Fruit fly (Drosophila melanogaster) whole organism, embryonic: Measurements from ENCODE around the gene CG17571.

Source experiments
- CG10959 ChIP-seq: fragments of 200-800 bp; sonication (Bioruptor generic); IDR thresholded peaks from 2 replicates; pipeline ENCODE4 v1.3.6; 2022; ENCODE audit warnings: missing biosample characterization, missing genetic modification characterization
- CG11247 ChIP-seq: fragments of 200-800 bp; sonication (Bioruptor generic); IDR thresholded peaks from 2 replicates; pipeline ENCODE4 v1.3.6; 2022; ENCODE audit warnings: missing biosample characterization, missing genetic modification characterization
- CG12659 ChIP-seq: fragments of 200-800 bp; sonication (Bioruptor generic); optimal IDR thresholded peaks from 3 replicates; lab custom pipeline; 2017; ENCODE audit warnings: mild to moderate bottlenecking, missing biosample characterization, missing genetic modification reagents, missing genetic modification characterization
- CG15011 ChIP-seq: fragments of 200-800 bp; sonication (Bioruptor generic); optimal IDR thresholded peaks from 3 replicates; lab custom pipeline; 2018; ENCODE audit warnings: missing biosample characterization, mild to moderate bottlenecking, missing genetic modification characterization
- CG17829 ChIP-seq: fragments of 200-800 bp; optimal IDR thresholded peaks from 2 replicates; lab custom pipeline; 2019; ENCODE audit warnings: missing biosample characterization, mild to moderate bottlenecking, missing genetic modification characterization, moderate library complexity
- CG17912 ChIP-seq: fragments of 200-800 bp; sonication (Bioruptor generic); optimal IDR thresholded peaks from 2 replicates; lab custom pipeline; 2018; ENCODE audit warnings: missing biosample characterization, mild to moderate bottlenecking, missing genetic modification characterization
- CG2116 ChIP-seq: fragments of 200-800 bp; sonication (Bioruptor generic); optimal IDR thresholded peaks from 3 replicates; lab custom pipeline; 2018; ENCODE audit warnings: missing biosample characterization, mild to moderate bottlenecking, missing genetic modification characterization
- CG4854 ChIP-seq: fragments of 200-800 bp; sonication (Bioruptor generic); optimal IDR thresholded peaks from 2 replicates; lab custom pipeline; 2016; ENCODE audit warnings: missing biosample characterization, missing genetic modification characterization, inconsistent platforms
- CG6683 ChIP-seq: fragments of 200-800 bp; sonication (Bioruptor generic); optimal IDR thresholded peaks from 2 replicates; lab custom pipeline; 2017; ENCODE audit warnings: missing biosample characterization, mild to moderate bottlenecking, missing genetic modification characterization, missing genetic modification reagents
- CG7556 ChIP-seq: fragments of 200-800 bp; sonication (Bioruptor generic); optimal IDR thresholded peaks from 2 replicates; lab custom pipeline; 2017; ENCODE audit warnings: missing biosample characterization, mild to moderate bottlenecking, missing genetic modification characterization
- CG8388 ChIP-seq: fragments of 200-800 bp; sonication (Bioruptor generic); optimal IDR thresholded peaks from 2 replicates; lab custom pipeline; 2019; ENCODE audit warnings: missing biosample characterization, mild to moderate bottlenecking, missing genetic modification characterization, moderate library complexity
- CG8478 ChIP-seq: fragments of >200 bp; optimal IDR thresholded peaks from 2 replicates; lab custom pipeline; 2018
- CG9437 ChIP-seq: fragments of 200-800 bp; sonication (Bioruptor generic); optimal IDR thresholded peaks from 2 replicates; lab custom pipeline; 2018; ENCODE audit warnings: missing biosample characterization, mild to moderate bottlenecking, missing genetic modification characterization
- CG9876 ChIP-seq: fragments of 200-800 bp; sonication (Bioruptor generic); optimal IDR thresholded peaks from 2 replicates; lab custom pipeline; 2016; ENCODE audit warnings: missing biosample characterization, missing genetic modification characterization
- Chrac-16 ChIP-seq: fragments of 200-800 bp; sonication (Bioruptor generic); optimal IDR thresholded peaks from 3 replicates; lab custom pipeline; 2016; ENCODE audit warnings: missing biosample characterization, missing genetic modification characterization
- Dek ChIP-seq: fragments of 200-800 bp; sonication (Bioruptor generic); optimal IDR thresholded peaks from 3 replicates; lab custom pipeline; 2019; ENCODE audit warnings: missing biosample characterization, mild to moderate bottlenecking, missing genetic modification characterization, moderate library complexity
- Dip2 ChIP-seq: fragments of 200-800 bp; sonication (Bioruptor generic); IDR thresholded peaks from 2 replicates; pipeline ENCODE4 v1.3.6; 2022; ENCODE audit warnings: missing biosample characterization, missing genetic modification characterization
- E2f1 ChIP-seq: fragments of 200-800 bp; sonication (Bioruptor generic); IDR thresholded peaks from 2 replicates; pipeline ENCODE4 v1.3.6; 2022; ENCODE audit warnings: missing biosample characterization, missing genetic modification characterization
- Eip74EF ChIP-seq, 2 experiments: fragments of 200-800 bp in 1 of 2; fragments of >200 bp in 1 of 2; sonication (Bioruptor generic) in 1 of 2; optimal IDR thresholded peaks; 2 replicates each; lab custom pipeline; 2017 to 2019; ENCODE audit warnings: missing biosample characterization in 2 of 2, missing genetic modification characterization in 2 of 2, mild to moderate bottlenecking in 1 of 2, moderate library complexity in 1 of 2
- Gsc ChIP-seq: fragments of 200-800 bp; sonication (Bioruptor generic); IDR thresholded peaks from 2 replicates; pipeline ENCODE4 v1.3.6; 2022; ENCODE audit warnings: missing biosample characterization, missing genetic modification characterization
- HLH54F ChIP-seq: fragments of 200-800 bp; sonication (Bioruptor generic); optimal IDR thresholded peaks from 3 replicates; lab custom pipeline; 2016; ENCODE audit warnings: missing biosample characterization, missing genetic modification characterization
- Hey ChIP-seq: fragments of 200-800 bp; sonication (Bioruptor generic); optimal IDR thresholded peaks from 3 replicates; lab custom pipeline; 2018; ENCODE audit warnings: missing biosample characterization, mild to moderate bottlenecking, missing genetic modification characterization
- Hr3 ChIP-seq: fragments of 200-800 bp; sonication (Bioruptor generic); optimal IDR thresholded peaks from 3 replicates; lab custom pipeline; 2016; ENCODE audit warnings: missing biosample characterization, missing genetic modification characterization
- NK7.1 ChIP-seq: fragments of 200-800 bp; sonication (Bioruptor generic); optimal IDR thresholded peaks from 3 replicates; lab custom pipeline; 2016; ENCODE audit warnings: missing biosample characterization, missing genetic modification characterization
- Ptx1 ChIP-seq: fragments of 200-800 bp; sonication (Bioruptor generic); IDR thresholded peaks from 2 replicates; pipeline ENCODE4 v1.3.6; 2022; ENCODE audit warnings: missing biosample characterization, missing genetic modification characterization
- Ravus ChIP-seq: fragments of 200-800 bp; sonication (Bioruptor generic); IDR thresholded peaks from 2 replicates; pipeline ENCODE4 v1.3.6; 2022; ENCODE audit warnings: missing biosample characterization, missing genetic modification characterization
- Scr ChIP-seq: fragments of 200-800 bp; sonication (Bioruptor generic); IDR thresholded peaks from 2 replicates; pipeline ENCODE4 v1.3.6; 2022; ENCODE audit warnings: missing biosample characterization, missing genetic modification characterization; ENCODE audit not compliant: partially characterized antibody
- Xrp1 ChIP-seq: fragments of 200-800 bp; sonication (Bioruptor generic); IDR thresholded peaks from 2 replicates; pipeline ENCODE4 v1.3.6; 2022; ENCODE audit warnings: missing biosample characterization, missing genetic modification characterization
- ase ChIP-seq: fragments of 200-800 bp; sonication (Bioruptor generic); IDR thresholded peaks from 3 replicates; pipeline ENCODE4 v1.3.6; 2022; ENCODE audit warnings: missing biosample characterization, missing genetic modification characterization
- az2 ChIP-seq: fragments of 200-800 bp; sonication (Bioruptor generic); optimal IDR thresholded peaks from 3 replicates; lab custom pipeline; 2016; ENCODE audit warnings: missing biosample characterization, missing genetic modification characterization
- bowl ChIP-seq: fragments of 200-800 bp; sonication (Bioruptor generic); IDR thresholded peaks from 2 replicates; pipeline ENCODE4 v1.3.6; 2022; ENCODE audit warnings: missing biosample characterization, missing genetic modification characterization
- chif ChIP-seq, 2 experiments: fragments of 200-800 bp; sonication (Bioruptor generic); optimal IDR thresholded peaks; 3 replicates each; lab custom pipeline; 2016; ENCODE audit warnings: missing biosample characterization in 2 of 2, missing genetic modification characterization in 2 of 2
- cwo ChIP-seq: fragments of 200-800 bp; sonication (Bioruptor generic); optimal IDR thresholded peaks from 3 replicates; lab custom pipeline; 2017; ENCODE audit warnings: missing biosample characterization, missing genetic modification characterization, mild to moderate bottlenecking, moderate library complexity, missing genetic modification reagents
- dimm ChIP-seq: fragments of 200-800 bp; sonication (Bioruptor generic); IDR thresholded peaks from 2 replicates; pipeline ENCODE4 v1.3.6; 2022; ENCODE audit warnings: missing biosample characterization, missing genetic modification characterization
- dpn ChIP-seq, 2 experiments: fragments of 200-800 bp; sonication (Bioruptor generic); optimal IDR thresholded peaks; 3 replicates each; lab custom pipeline; 2016; ENCODE audit warnings: missing biosample characterization in 2 of 2, missing genetic modification characterization in 2 of 2
- gt ChIP-seq: fragments of 200-800 bp; sonication (Bioruptor generic); IDR thresholded peaks from 2 replicates; pipeline ENCODE4 v1.3.6; 2022; ENCODE audit warnings: missing biosample characterization, missing genetic modification characterization
- ham ChIP-seq: fragments of 200-800 bp; sonication (Bioruptor generic); IDR thresholded peaks from 2 replicates; pipeline ENCODE4 v1.3.6; 2022; ENCODE audit warnings: missing biosample characterization, missing genetic modification characterization
- jigr1 ChIP-seq: fragments of 200-800 bp; sonication (Bioruptor generic); IDR thresholded peaks from 3 replicates; pipeline ENCODE4 v1.3.6; 2022; ENCODE audit warnings: missing biosample characterization, missing genetic modification characterization
- jing ChIP-seq: fragments of 200-800 bp; sonication (Bioruptor generic); optimal IDR thresholded peaks from 2 replicates; lab custom pipeline; 2018; ENCODE audit warnings: missing biosample characterization, mild to moderate bottlenecking, missing genetic modification characterization
- kah ChIP-seq: fragments of 200-800 bp; sonication (Bioruptor generic); optimal IDR thresholded peaks from 2 replicates; lab custom pipeline; 2018; ENCODE audit warnings: missing biosample characterization, mild to moderate bottlenecking, missing genetic modification characterization
- lov ChIP-seq, 2 experiments: fragments of 200-800 bp in 1 of 2; fragments of >200 bp in 1 of 2; sonication (Bioruptor generic) in 1 of 2; IDR thresholded peaks in 1 of 2; optimal IDR thresholded peaks in 1 of 2; 2 replicates in 1 of 2; 3 replicates in 1 of 2; pipeline versions ENCODE4 v1.3.6 to Lab custom; 2017 to 2022; ENCODE audit warnings: missing biosample characterization in 1 of 2, missing genetic modification characterization in 1 of 2
- mam ChIP-seq: fragments of 200-800 bp; sonication (Bioruptor generic); optimal IDR thresholded peaks from 3 replicates; lab custom pipeline; 2016; ENCODE audit warnings: missing biosample characterization, missing genetic modification characterization
- nom ChIP-seq: fragments of 200-800 bp; sonication (Bioruptor generic); optimal IDR thresholded peaks from 2 replicates; lab custom pipeline; 2017; ENCODE audit warnings: missing biosample characterization, missing genetic modification characterization, mild to moderate bottlenecking, moderate library complexity, missing genetic modification reagents
- org-1 ChIP-seq: fragments of 200-800 bp; sonication (Bioruptor generic); optimal IDR thresholded peaks from 2 replicates; lab custom pipeline; 2017; ENCODE audit warnings: missing biosample characterization, missing genetic modification characterization
- pita ChIP-seq: fragments of 200-800 bp; sonication (Bioruptor generic); optimal IDR thresholded peaks from 2 replicates; lab custom pipeline; 2017; ENCODE audit warnings: missing biosample characterization, mild to moderate bottlenecking, missing genetic modification characterization
- seq ChIP-seq: fragments of 200-800 bp; sonication (Bioruptor generic); IDR thresholded peaks from 2 replicates; pipeline ENCODE4 v1.3.6; 2022; ENCODE audit warnings: missing biosample characterization, missing genetic modification characterization
- ssp ChIP-seq: fragments of 200-800 bp; sonication (Bioruptor generic); IDR thresholded peaks from 2 replicates; pipeline ENCODE4 v1.3.6; 2022; ENCODE audit warnings: missing biosample characterization, missing genetic modification characterization
- tna ChIP-seq: fragments of 200-800 bp; sonication (Bioruptor generic); IDR thresholded peaks from 2 replicates; pipeline ENCODE4 v1.3.6; 2022; ENCODE audit warnings: missing biosample characterization, missing genetic modification characterization; ENCODE audit not compliant: partially characterized antibody
- trh ChIP-seq: fragments of 200-800 bp; sonication (Bioruptor generic); optimal IDR thresholded peaks from 2 replicates; lab custom pipeline; 2016; ENCODE audit warnings: missing biosample characterization, missing genetic modification characterization
- twi ChIP-seq: fragments of 200-800 bp; optimal IDR thresholded peaks from 2 replicates; lab custom pipeline; 2019; ENCODE audit warnings: missing biosample characterization, mild to moderate bottlenecking, missing genetic modification characterization, moderate library complexity
- vvl ChIP-seq: fragments of 200-800 bp; sonication (Bioruptor generic); IDR thresholded peaks from 2 replicates; pipeline ENCODE4 v1.3.6; 2022; ENCODE audit warnings: missing biosample characterization, missing genetic modification characterization

CG17571 gene

DNA sequence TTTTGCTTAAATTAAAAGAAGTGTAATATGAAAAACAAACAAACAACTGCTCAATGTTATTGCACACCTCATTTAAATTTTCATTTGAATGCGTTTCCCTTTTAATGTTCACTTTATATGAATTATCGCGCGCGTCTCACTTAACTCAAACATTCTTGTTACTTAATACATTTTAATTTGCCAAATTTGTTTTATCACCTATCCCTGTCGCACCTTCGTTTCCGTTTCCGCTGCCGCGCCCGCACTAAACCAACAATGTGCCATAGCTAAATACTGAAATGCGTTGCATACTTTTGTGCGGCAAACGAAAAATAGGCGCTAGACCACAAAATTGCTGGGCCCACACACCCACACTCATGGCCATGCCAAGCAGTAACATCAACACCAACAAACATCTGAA is 30.2 kb upstream of the CG17571 start (continued):
- TF ChIP-seq HLH54F (peak; percentile 15), Ravus (no peak), jigr1 (GFP tag; lab: Robert Waterston, UW) (no peak), CG4854 (no peak), cwo (GFP tag; lab: Kevin White, UChicago) (no peak), vvl (GFP tag; lab: Robert Waterston, UW) (no peak), lov (optimal IDR thresholded peaks at IDR 0.05; lab: Kevin White, UChicago) (no peak), lov (GFP tag; IDR thresholded peaks at IDR 0.05; lab: Robert Waterston, UW) (peak; percentile 90; the same call in 2 of the 3 replicates), nom (peak; percentile 41), CG9876 (GFP tag; lab: Kevin White, UChicago) (peak; percentile 14), ase (peak; percentile 9; the same call in 1 of the 3 replicates), CG8388 (GFP tag; lab: Kevin White, UChicago) (peak; percentile 72), CG6683 (GFP tag; lab: Kevin White, UChicago) (no peak), CG2116 (peak; percentile 72), E2f1 (GFP tag; lab: Robert Waterston, UW) (no peak), Gsc (GFP tag; lab: Robert Waterston, UW) (no peak), CG15011 (GFP tag; lab: Kevin White, UChicago) (peak; percentile 59), ham (GFP tag; lab: Robert Waterston, UW) (no peak), Scr (GFP tag; lab: Robert Waterston, UW) (no peak), NK7.1 (GFP tag; lab: Kevin White, UChicago) (no peak), gt (GFP tag; lab: Robert Waterston, UW) (no peak), ssp (no peak), CG11247 (GFP tag; lab: Robert Waterston, UW) (peak; percentile 42; the same call in 1 of the 2 replicates), CG17829 (peak; percentile 39), tna (GFP tag; lab: Robert Waterston, UW) (no peak), Chrac-16 (no peak), Dek (no peak), bowl (GFP tag; lab: Robert Waterston, UW) (no peak), mam (peak; percentile 16), CG9437 (GFP tag; lab: Kevin White, UChicago) (peak; percentile 54), Hr3 (no peak), twi (tag; lab: Kevin White, UChicago) (peak; percentile 54), az2 (GFP tag; lab: Kevin White, UChicago) (peak; percentile 42), seq (GFP tag; lab: Robert Waterston, UW) (peak; percentile 67; the same call in 1 of the 2 replicates), Dip2 (GFP tag; lab: Robert Waterston, UW) (no peak), CG17912 (GFP tag; lab: Kevin White, UChicago) (peak; percentile 96), Hey (tag; lab: Kevin White, UChicago) (peak; percentile 42), dpn (GFP tag; optimal IDR thresholded peaks at IDR 0.05; lab: Kevin White, UChicago) (peak in 1 of 2 experiments; percentile 17), org-1 (GFP tag; lab: Kevin White, UChicago) (peak; percentile 55), Eip74EF (GFP tag; optimal IDR thresholded peaks at IDR 0.05; lab: Kevin White, UChicago) (no peak), CG10959 (GFP tag; lab: Robert Waterston, UW) (no peak), kah (peak; percentile 56), Ptx1 (GFP tag; lab: Robert Waterston, UW) (no peak), CG8478 (lab: Kevin White, UChicago) (no peak), CG12659 (GFP tag; lab: Kevin White, UChicago) (peak; percentile 54), jing (GFP tag; lab: Kevin White, UChicago) (peak; percentile 26), chif (GFP tag; optimal IDR thresholded peaks at IDR 0.05; lab: Kevin White, UChicago) (peak; percentile 28 to 39), pita (GFP tag; lab: Kevin White, UChicago) (no peak), trh (GFP tag; lab: Kevin White, UChicago) (no peak), dimm (GFP tag; lab: Robert Waterston, UW) (no peak), Xrp1 (no peak), CG7556 (GFP tag; lab: Kevin White, UChicago) (no peak)
